Fruit fly (Drosophila melanogaster): ENCODE results near the gene spn-A.

Gene spn-A

dm6 chr3R:30102806-30103619 is 47.2 kb upstream of the spn-A start (continued):
- TF ChIP-seq bbx (GFP tag; IDR thresholded peaks at IDR 0.05; ENCODE audit: partially characterized antibody) (no peak), E2f1 (GFP tag; IDR thresholded peaks at IDR 0.05) (no peak), Ptx1 (GFP tag; IDR thresholded peaks at IDR 0.05) (0 out of 2 replicates have a peak, but pooled peaks have one; percentile 20), CkIIα-i1 (GFP tag; IDR thresholded peaks at IDR 0.05) (no peak), croc (GFP tag; conservative IDR thresholded peaks at IDR 0.05) (no peak), sug (tag; optimal IDR thresholded peaks at IDR 0.05) (peak; percentile 100), stc (GFP tag; IDR thresholded peaks at IDR 0.05) (no peak), CG12769 (tag; optimal IDR thresholded peaks at IDR 0.05) (peak; percentile 49), Ada2b (GFP tag; IDR thresholded peaks at IDR 0.05) (no peak), nom (GFP tag; optimal IDR thresholded peaks at IDR 0.05) (no peak), corto (GFP tag; optimal IDR thresholded peaks at IDR 0.05) (no peak), MBD-R2 (GFP tag; IDR thresholded peaks at IDR 0.05) (no peak), slou (GFP tag; optimal IDR thresholded peaks at IDR 0.05) (no peak), CG1647 (GFP tag; optimal IDR thresholded peaks at IDR 0.05) (no peak), D19A (tag; optimal IDR thresholded peaks at IDR 0.05) (no peak), so (GFP tag; IDR thresholded peaks at IDR 0.05) (no peak), zen2 (GFP tag; IDR thresholded peaks at IDR 0.05; ENCODE audit: partially characterized antibody) (no peak), CG10267 (tag; optimal IDR thresholded peaks at IDR 0.05) (no peak), CG7271 (tag; optimal IDR thresholded peaks at IDR 0.05) (no peak), Mrtf (GFP tag; IDR thresholded peaks at IDR 0.05) (no peak), Oaz (GFP tag; IDR thresholded peaks at IDR 0.05) (no peak), dmrt11E (tag; optimal IDR thresholded peaks at IDR 0.05) (no peak), CG3065 (GFP tag; optimal IDR thresholded peaks at IDR 0.05) (no peak), gsb-n (tag; optimal IDR thresholded peaks at IDR 0.05) (no peak), lbe (GFP tag; optimal IDR thresholded peaks at IDR 0.05) (no peak), row (GFP tag; IDR thresholded peaks at IDR 0.05) (peak; percentile 35; the same call in 1 of the 3 replicates), CG4730 (GFP tag; IDR thresholded peaks at IDR 0.05) (no peak), Mes4 (GFP tag; optimal IDR thresholded peaks at IDR 0.05) (no peak), CG6272 (GFP tag; IDR thresholded peaks at IDR 0.05) (no peak), Dip2 (GFP tag; IDR thresholded peaks at IDR 0.05) (no peak), eve (GFP tag; optimal IDR thresholded peaks at IDR 0.05) (no peak), CG5245 (GFP tag; optimal IDR thresholded peaks at IDR 0.05) (no peak), maf-S (GFP tag; optimal IDR thresholded peaks at IDR 0.05) (no peak), ken (GFP tag; IDR thresholded peaks at IDR 0.05) (0 out of 3 replicates have a peak, but pooled peaks have one; percentile 9), z (GFP tag; IDR thresholded peaks at IDR 0.05) (0 out of 3 replicates have a peak, but pooled peaks have one; percentile 42), Chrac-16 (GFP tag; optimal IDR thresholded peaks at IDR 0.05) (no peak), CG12744 (GFP tag; optimal IDR thresholded peaks at IDR 0.05) (no peak), CG5180 (GFP tag; optimal IDR thresholded peaks at IDR 0.05) (no peak), CG18619 (GFP tag; optimal IDR thresholded peaks at IDR 0.05) (no peak), Hr39 (optimal IDR thresholded peaks at IDR 0.05) (peak; percentile 55), Atf-2 (GFP tag; optimal IDR thresholded peaks at IDR 0.05) (no peak), hkb (optimal IDR thresholded peaks at IDR 0.05) (no peak), hkb (GFP tag; IDR thresholded peaks at IDR 0.05) (no peak), ash1 (GFP tag; optimal IDR thresholded peaks at IDR 0.05) (no peak), NC2β (GFP tag; optimal IDR thresholded peaks at IDR 0.05) (no peak), NC2α (GFP tag; optimal IDR thresholded peaks at IDR 0.05) (no peak), CG13894 (tag; optimal IDR thresholded peaks at IDR 0.05) (no peak), sob (GFP tag; IDR thresholded peaks at IDR 0.05) (no peak), CG7963 (GFP tag; IDR thresholded peaks at IDR 0.05; ENCODE audit: partially characterized antibody) (no peak), peb (GFP tag; IDR thresholded peaks at IDR 0.05) (no peak), CG8944 (GFP tag; optimal IDR thresholded peaks at IDR 0.05) (no peak)
